Worm (Caenorhabditis elegans) whole organism, young adult: Measurements from ENCODE around the gene K10C2.12.

Source experiments
- B0035.1 ChIP-seq: sonication (generic microtip); optimal IDR thresholded peaks from 2 replicates; lab custom pipeline; 2016; ENCODE audit warnings: missing genetic modification characterization, mild to moderate bottlenecking, missing compliant biosample characterization, missing genotype, missing genetic modification reagents
- D2030.7 ChIP-seq: fragments of 200-800 bp; sonication (Bioruptor generic); IDR thresholded peaks from 2 replicates; pipeline ENCODE4 v1.3.6; 2022; ENCODE audit warnings: missing genetic modification reagents, missing genetic modification characterization, missing compliant biosample characterization
- F10E7.11 ChIP-seq: sonication (generic microtip); optimal IDR thresholded peaks from 2 replicates; lab custom pipeline; 2017; ENCODE audit warnings: mild to moderate bottlenecking, missing genetic modification characterization, moderate library complexity, missing compliant biosample characterization
- F33H1.4 ChIP-seq: fragments of 200-800 bp; sonication (Bioruptor generic); IDR thresholded peaks from 2 replicates; pipeline ENCODE4 v1.3.6; 2022; ENCODE audit warnings: missing genetic modification reagents, missing genetic modification characterization, missing compliant biosample characterization
- F49E8.2 ChIP-seq: sonication (generic microtip); optimal IDR thresholded peaks from 3 replicates; lab custom pipeline; 2017; ENCODE audit warnings: missing genetic modification characterization, mild to moderate bottlenecking, missing compliant biosample characterization, antibody characterized with exemption, moderate library complexity; ENCODE audit not compliant: insufficient read depth
- F52B5.7 ChIP-seq: sonication (generic microtip); optimal IDR thresholded peaks from 2 replicates; lab custom pipeline; 2016; ENCODE audit warnings: mild to moderate bottlenecking, missing genetic modification characterization, missing compliant biosample characterization
- F55B11.4 ChIP-seq: sonication (generic microtip); optimal IDR thresholded peaks from 2 replicates; lab custom pipeline; 2016; ENCODE audit warnings: missing compliant biosample characterization, missing genetic modification characterization, borderline replicate concordance; ENCODE audit not compliant: insufficient read depth
- F57A8.1 ChIP-seq: fragments of 200-800 bp; sonication (Bioruptor generic); optimal IDR thresholded peaks from 2 replicates; lab custom pipeline; 2018; ENCODE audit warnings: mild to moderate bottlenecking, missing genetic modification characterization, moderate library complexity, missing compliant biosample characterization
- K11D2.4 ChIP-seq: fragments of 200-800 bp; sonication (Bioruptor generic); IDR thresholded peaks from 2 replicates; pipeline ENCODE4 v1.3.6; 2022; ENCODE audit warnings: missing genetic modification reagents, missing genetic modification characterization, missing compliant biosample characterization
- Y53F4B.3 ChIP-seq: fragments of 200-800 bp; sonication (Bioruptor generic); IDR thresholded peaks from 2 replicates; pipeline ENCODE4 v1.3.6; 2022; ENCODE audit warnings: missing genetic modification reagents, missing genetic modification characterization, missing compliant biosample characterization
- Y79H2A.3 ChIP-seq: fragments of 200-800 bp; sonication (Bioruptor generic); conservative IDR thresholded peaks from 2 replicates; pipeline ENCODE4 v1.3.6; 2022; ENCODE audit warnings: missing genetic modification reagents, missing genetic modification characterization, missing compliant biosample characterization
- attf-6 ChIP-seq: fragments of 200-800 bp; sonication (Bioruptor generic); IDR thresholded peaks from 2 replicates; pipeline ENCODE4 v1.3.6; 2022; ENCODE audit warnings: missing genetic modification reagents, missing genetic modification characterization, missing compliant biosample characterization
- ccch-3 ChIP-seq: fragments of 200-800 bp; sonication (Bioruptor generic); optimal IDR thresholded peaks from 2 replicates; lab custom pipeline; 2018; ENCODE audit warnings: mild to moderate bottlenecking, missing genetic modification characterization, missing compliant biosample characterization
- cebp-1 ChIP-seq, 2 experiments: fragments of 200-800 bp in 1 of 2; sonication (Bioruptor generic) in 1 of 2; sonication (generic microtip) in 1 of 2; IDR thresholded peaks in 1 of 2; optimal IDR thresholded peaks in 1 of 2; 2 replicates each; pipeline versions ENCODE4 v1.3.6 to Lab custom; 2017 to 2022; ENCODE audit warnings: missing compliant biosample characterization in 2 of 2, missing genetic modification characterization in 2 of 2, mild to moderate bottlenecking in 1 of 2, missing genetic modification reagents in 1 of 2, moderate library complexity in 1 of 2
- cebp-2 ChIP-seq: fragments of 200-800 bp; sonication (Bioruptor generic); IDR thresholded peaks from 2 replicates; pipeline ENCODE4 v1.3.6; 2022; ENCODE audit warnings: missing genetic modification characterization, missing compliant biosample characterization
- ceh-100 ChIP-seq: fragments of 200-800 bp; sonication (Bioruptor generic); IDR thresholded peaks from 2 replicates; pipeline ENCODE4 v1.3.6; 2022; ENCODE audit warnings: missing genetic modification reagents, missing genetic modification characterization, missing compliant biosample characterization
- dpff-1 ChIP-seq: sonication (generic microtip); optimal IDR thresholded peaks from 2 replicates; lab custom pipeline; 2017; ENCODE audit warnings: mild to moderate bottlenecking, missing genetic modification characterization, missing compliant biosample characterization
- dpl-1 ChIP-seq: fragments of 150-350 bp; optimal IDR thresholded peaks from 2 replicates; lab custom pipeline; 2014; ENCODE audit warnings: missing biosample characterization, missing genetic modification reagents, missing genetic modification characterization
- efl-1 ChIP-seq: fragments of 150-350 bp; optimal IDR thresholded peaks from 2 replicates; lab custom pipeline; 2014; ENCODE audit warnings: missing biosample characterization, missing genetic modification reagents, missing genetic modification characterization
- egl-44 ChIP-seq: fragments of 200-800 bp; sonication (Bioruptor generic); IDR thresholded peaks from 2 replicates; pipeline ENCODE4 v1.3.6; 2022; ENCODE audit warnings: missing genetic modification reagents, missing genetic modification characterization, missing compliant biosample characterization
- ekl-4 ChIP-seq: fragments of 200-800 bp; sonication (Bioruptor generic); IDR thresholded peaks from 2 replicates; pipeline ENCODE4 v1.3.6; 2022; ENCODE audit warnings: missing genetic modification reagents, missing genetic modification characterization, missing compliant biosample characterization
- gei-17 ChIP-seq: fragments of 200-800 bp; sonication (Bioruptor generic); optimal IDR thresholded peaks from 2 replicates; lab custom pipeline; 2018; ENCODE audit warnings: mild to moderate bottlenecking, missing genetic modification characterization, missing compliant biosample characterization
- lsl-1 ChIP-seq: fragments of 200-800 bp; sonication (Bioruptor generic); optimal IDR thresholded peaks from 2 replicates; lab custom pipeline; 2018; ENCODE audit warnings: mild to moderate bottlenecking, missing genetic modification characterization, moderate library complexity, missing compliant biosample characterization
- lsy-27 ChIP-seq: sonication (generic microtip); optimal IDR thresholded peaks from 2 replicates; lab custom pipeline; 2017; ENCODE audit warnings: missing genetic modification characterization, mild to moderate bottlenecking, missing compliant biosample characterization, antibody characterized with exemption, missing genotype, borderline replicate concordance; ENCODE audit not compliant: insufficient read depth
- madf-10 ChIP-seq: sonication (generic microtip); optimal IDR thresholded peaks from 2 replicates; lab custom pipeline; 2016; ENCODE audit warnings: mild to moderate bottlenecking, missing genetic modification characterization, missing compliant biosample characterization
- madf-8 ChIP-seq: fragments of 200-800 bp; sonication (Bioruptor generic); conservative IDR thresholded peaks from 2 replicates; pipeline ENCODE4 v1.3.6; 2022; ENCODE audit warnings: missing genetic modification reagents, missing genetic modification characterization, missing compliant biosample characterization
- mcd-1 ChIP-seq: fragments of 200-800 bp; sonication (Bioruptor generic); IDR thresholded peaks from 2 replicates; pipeline ENCODE4 v1.3.6; 2022; ENCODE audit warnings: missing genetic modification reagents, missing genetic modification characterization, missing compliant biosample characterization
- mel-28 ChIP-seq: sonication (generic microtip); optimal IDR thresholded peaks from 2 replicates; lab custom pipeline; 2016; ENCODE audit warnings: borderline replicate concordance, mild to moderate bottlenecking, missing genetic modification characterization, missing compliant biosample characterization
- mes-4 ChIP-seq: sonication (generic microtip); optimal IDR thresholded peaks from 2 replicates; lab custom pipeline; 2016; ENCODE audit warnings: missing genotype, missing genetic modification characterization, missing compliant biosample characterization
- nfya-1 ChIP-seq: sonication (generic microtip); optimal IDR thresholded peaks from 2 replicates; lab custom pipeline; 2017; ENCODE audit warnings: antibody characterized with exemption, missing compliant biosample characterization, missing genetic modification characterization, borderline replicate concordance; ENCODE audit not compliant: insufficient read depth
- nhr-179 ChIP-seq: sonication (generic microtip); optimal IDR thresholded peaks from 2 replicates; lab custom pipeline; 2016; ENCODE audit warnings: mild to moderate bottlenecking, missing genetic modification characterization, missing compliant biosample characterization
- nhr-27 ChIP-seq: fragments of 200-800 bp; sonication (Bioruptor generic); optimal IDR thresholded peaks from 2 replicates; lab custom pipeline; 2018; ENCODE audit warnings: mild to moderate bottlenecking, missing genetic modification characterization, moderate library complexity, missing compliant biosample characterization
- nhr-80 ChIP-seq: sonication (generic microtip); optimal IDR thresholded peaks from 2 replicates; lab custom pipeline; 2016; ENCODE audit warnings: missing genetic modification characterization, missing compliant biosample characterization
- pha-4 ChIP-seq: fragments of 150-350 bp; sonication (generic microtip); optimal IDR thresholded peaks from 2 replicates; lab custom pipeline; 2014; ENCODE audit warnings: missing biosample characterization, missing genetic modification reagents, missing genetic modification characterization
- rcor-1 ChIP-seq: fragments of 200-800 bp; sonication (Bioruptor generic); IDR thresholded peaks from 2 replicates; pipeline ENCODE4 v1.3.6; 2022; ENCODE audit warnings: missing genetic modification reagents, missing genetic modification characterization, missing compliant biosample characterization
- sea-2 ChIP-seq: fragments of 200-800 bp; sonication (Bioruptor generic); IDR thresholded peaks from 2 replicates; pipeline ENCODE4 v1.3.6; 2022; ENCODE audit warnings: missing genetic modification characterization, missing compliant biosample characterization
- snpc-1.1 ChIP-seq: sonication (generic microtip); optimal IDR thresholded peaks from 2 replicates; lab custom pipeline; 2017; ENCODE audit warnings: missing genetic modification characterization, mild to moderate bottlenecking, missing compliant biosample characterization, antibody characterized with exemption, moderate library complexity, missing genotype, missing genetic modification reagents; ENCODE audit not compliant: insufficient read depth
- snpc-4 ChIP-seq, 5 experiments: fragments of 150-350 bp in 1 of 5; sonication (generic microtip) in 4 of 5; optimal IDR thresholded peaks; 2 replicates each; lab custom pipeline; 2014 to 2018; ENCODE audit warnings: missing genetic modification characterization in 5 of 5, missing biosample characterization in 3 of 5, antibody characterized with exemption in 2 of 5, mild to moderate bottlenecking in 2 of 5, missing compliant biosample characterization in 2 of 5, missing genotype in 2 of 5, moderate library complexity in 2 of 5, missing genetic modification reagents in 1 of 5
- zim-3 ChIP-seq: sonication (generic microtip); optimal IDR thresholded peaks from 2 replicates; lab custom pipeline; 2017; ENCODE audit warnings: mild to moderate bottlenecking, missing genetic modification characterization, moderate library complexity, missing compliant biosample characterization

Gene K10C2.12

DNA sequence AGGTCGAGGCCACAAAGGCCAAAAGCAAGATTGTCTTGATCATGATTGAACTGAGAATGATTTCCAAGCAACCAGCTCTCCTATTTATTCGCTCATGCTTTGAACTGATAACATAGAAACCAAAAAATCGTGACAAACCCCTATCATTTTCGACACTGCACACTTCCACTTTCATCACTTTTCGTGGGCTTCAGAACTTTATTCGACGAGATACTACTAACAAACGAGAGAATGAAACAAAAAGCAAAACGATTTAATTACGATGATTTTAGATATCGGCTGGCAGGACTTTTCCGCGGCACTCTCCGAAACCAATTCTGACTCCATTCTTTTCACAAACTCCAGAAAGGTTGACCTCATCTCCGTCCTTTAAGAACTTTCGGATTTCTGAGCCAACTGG is 26.0 kb upstream of the K10C2.12 start, which contains the start of gene asp-14:
TSS of gene asp-14 (minus strand) at position 101 of the 400 bp plus-strand sequence.
- TF ChIP-seq snpc-4 (GFP tag; optimal IDR thresholded peaks at IDR 0.05; lab: Kevin White, UChicago) (no peak), snpc-4 (tag; optimal IDR thresholded peaks at IDR 0.05; lab: Kevin White, UChicago) (no peak), pha-4 (tag; lab: Kevin White, UChicago) (no peak), B0035.1 (tag; lab: Kevin White, UChicago) (no peak), mel-28 (tag; lab: Kevin White, UChicago) (no peak), rcor-1 (GFP tag; lab: Robert Waterston, UW) (no peak), F52B5.7 (tag; lab: Kevin White, UChicago) (no peak), attf-6 (GFP tag; lab: Robert Waterston, UW) (no peak), lsl-1 (GFP tag; lab: Kevin White, UChicago) (no peak), cebp-1 (GFP tag; IDR thresholded peaks at IDR 0.05; lab: Robert Waterston, UW) (no peak), cebp-1 (tag; optimal IDR thresholded peaks at IDR 0.05; lab: Kevin White, UChicago) (no peak), ceh-100 (GFP tag; lab: Robert Waterston, UW) (no peak), Y53F4B.3 (GFP tag; lab: Robert Waterston, UW) (no peak), F57A8.1 (GFP tag; lab: Kevin White, UChicago) (no peak), egl-44 (no peak), sea-2 (no peak)

DNA sequence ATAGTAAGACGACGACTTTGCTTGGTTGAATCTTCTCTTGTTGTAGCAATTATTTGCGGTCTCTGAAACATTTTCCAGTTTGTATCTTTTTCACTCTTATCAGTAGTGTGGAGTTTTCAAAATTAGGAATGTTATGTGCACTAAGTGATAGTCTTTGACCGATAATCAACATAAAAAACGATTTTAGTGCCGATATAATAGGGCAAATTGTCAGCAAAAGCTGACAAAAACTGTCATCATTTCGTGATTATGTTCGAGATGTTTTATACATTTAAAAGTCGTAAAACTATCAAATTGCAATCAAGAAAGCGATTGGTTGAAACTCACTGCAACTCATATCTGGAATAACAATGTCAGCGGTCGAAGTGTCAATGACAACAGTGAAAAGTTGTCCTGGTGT is 24.7 kb upstream of the K10C2.12 start:
- TF ChIP-seq lsy-27 (tag; lab: Kevin White, UChicago) (no peak), nhr-80 (peak; percentile 23)

DNA sequence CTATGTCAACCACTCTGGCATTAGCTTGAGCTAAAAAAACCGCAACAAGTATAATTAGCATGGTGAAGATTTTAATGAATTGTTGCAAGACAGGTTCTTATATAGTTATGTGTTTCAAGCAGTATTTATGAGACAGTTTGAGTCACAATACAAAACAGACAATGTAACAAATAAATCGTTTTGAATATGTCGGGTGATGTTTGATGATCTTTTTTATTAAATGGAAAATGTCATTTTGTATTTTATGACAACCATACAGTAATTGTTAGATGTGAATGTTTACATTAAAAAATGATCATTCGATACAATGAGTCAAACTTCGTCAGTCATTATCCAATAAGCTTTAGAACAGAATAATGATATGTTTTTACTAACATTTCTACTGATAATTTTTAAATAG is 22.8 kb upstream of the K10C2.12 start, which contains the start of gene K10C2.7:
TSS of gene K10C2.7 (minus strand) at position 101 of the 400 bp plus-strand sequence.
- no peak for TF ChIP-seq mcd-1
- no peak for TF ChIP-seq snpc-1.1 (tag; lab: Kevin White, UChicago)
- no peak for TF ChIP-seq attf-6 (GFP tag; lab: Robert Waterston, UW)
- TF ChIP-seq dpff-1 (tag; lab: Kevin White, UChicago) = no peak
- no peak for TF ChIP-seq efl-1 (GFP tag; lab: Kevin White, UChicago)
- TF ChIP-seq K11D2.4 = no peak
- no peak for TF ChIP-seq F55B11.4 (tag; lab: Kevin White, UChicago)
- no peak for TF ChIP-seq F49E8.2
- no peak for TF ChIP-seq nfya-1 (tag; lab: Kevin White, UChicago)
- TF ChIP-seq Y79H2A.3 = no peak
- no peak for TF ChIP-seq ccch-3 (GFP tag; lab: Kevin White, UChicago)
- no peak for TF ChIP-seq F10E7.11 (tag; lab: Kevin White, UChicago)
- TF ChIP-seq nhr-179 = no peak

ce11 chrX:6440464-6440863 is 19.9 kb upstream of the K10C2.12 start, which contains the start of gene K10C2.14:
K10C2.14 (minus strand) TSS chrX:6440564.
- TF ChIP-seq mes-4 (tag; lab: Kevin White, UChicago) = no peak
- no peak for TF ChIP-seq zim-3 (tag; lab: Kevin White, UChicago)
- no peak for TF ChIP-seq dpl-1 (GFP tag; lab: Kevin White, UChicago)
- no peak for TF ChIP-seq F33H1.4 (GFP tag; lab: Robert Waterston, UW)
- no peak for TF ChIP-seq D2030.7 (GFP tag; lab: Robert Waterston, UW)
- TF ChIP-seq madf-8 = no peak
- TF ChIP-seq cebp-2 = no peak
- TF ChIP-seq ekl-4 = no peak
- no peak for TF ChIP-seq madf-10 (tag; lab: Kevin White, UChicago)
- no peak for TF ChIP-seq snpc-4 (GFP tag; optimal IDR thresholded peaks at IDR 0.05; lab: Kevin White, UChicago)
- no peak for TF ChIP-seq snpc-4 (tag; optimal IDR thresholded peaks at IDR 0.05; lab: Kevin White, UChicago)
- TF ChIP-seq rcor-1 (GFP tag; lab: Robert Waterston, UW) = no peak
- TF ChIP-seq nhr-27 = no peak
- no peak for TF ChIP-seq gei-17 (GFP tag; lab: Kevin White, UChicago)
